Worm (Caenorhabditis elegans) whole organism, young adult: ENCODE data around the gene K10H10.7.
A peak's percentile ranks its signal among the peaks of the same experiment; 100 is the strongest.

Source experiments
- F10E7.11 ChIP-seq: sonication (generic microtip); optimal IDR thresholded peaks from 2 replicates; lab custom pipeline; 2017; ENCODE audit warnings: mild to moderate bottlenecking, missing genetic modification characterization, moderate library complexity, missing compliant biosample characterization
- F33H1.4 ChIP-seq: fragments of 200-800 bp; sonication (Bioruptor generic); IDR thresholded peaks from 2 replicates; pipeline ENCODE4 v1.3.6; 2022; ENCODE audit warnings: missing genetic modification reagents, missing genetic modification characterization, missing compliant biosample characterization
- F49E8.2 ChIP-seq: sonication (generic microtip); optimal IDR thresholded peaks from 3 replicates; lab custom pipeline; 2017; ENCODE audit warnings: missing genetic modification characterization, mild to moderate bottlenecking, missing compliant biosample characterization, antibody characterized with exemption, moderate library complexity; ENCODE audit not compliant: insufficient read depth
- F55B11.4 ChIP-seq: sonication (generic microtip); optimal IDR thresholded peaks from 2 replicates; lab custom pipeline; 2016; ENCODE audit warnings: missing compliant biosample characterization, missing genetic modification characterization, borderline replicate concordance; ENCODE audit not compliant: insufficient read depth
- F57A8.1 ChIP-seq: fragments of 200-800 bp; sonication (Bioruptor generic); optimal IDR thresholded peaks from 2 replicates; lab custom pipeline; 2018; ENCODE audit warnings: mild to moderate bottlenecking, missing genetic modification characterization, moderate library complexity, missing compliant biosample characterization
- Y53F4B.3 ChIP-seq: fragments of 200-800 bp; sonication (Bioruptor generic); IDR thresholded peaks from 2 replicates; pipeline ENCODE4 v1.3.6; 2022; ENCODE audit warnings: missing genetic modification reagents, missing genetic modification characterization, missing compliant biosample characterization
- Y56A3A.18 ChIP-seq: fragments of 200-800 bp; sonication (Bioruptor generic); IDR thresholded peaks from 2 replicates; pipeline ENCODE4 v1.3.6; 2022; ENCODE audit warnings: missing genetic modification reagents, missing genetic modification characterization, missing compliant biosample characterization
- Y67H2A.10 ChIP-seq: fragments of 200-800 bp; sonication (Bioruptor generic); conservative IDR thresholded peaks from 2 replicates; pipeline ENCODE4 v1.3.6; 2022; ENCODE audit warnings: missing genetic modification reagents, missing genetic modification characterization, missing compliant biosample characterization
- Y79H2A.3 ChIP-seq: fragments of 200-800 bp; sonication (Bioruptor generic); conservative IDR thresholded peaks from 2 replicates; pipeline ENCODE4 v1.3.6; 2022; ENCODE audit warnings: missing genetic modification reagents, missing genetic modification characterization, missing compliant biosample characterization
- ZK185.1 ChIP-seq: sonication (generic microtip); optimal IDR thresholded peaks from 2 replicates; lab custom pipeline; 2016; ENCODE audit warnings: mild to moderate bottlenecking, missing genetic modification characterization, missing compliant biosample characterization; ENCODE audit not compliant: poor library complexity, severe bottlenecking
- akir-1 ChIP-seq: fragments of 200-800 bp; sonication (Bioruptor generic); optimal IDR thresholded peaks from 2 replicates; lab custom pipeline; 2018; ENCODE audit warnings: mild to moderate bottlenecking, missing genetic modification characterization, moderate library complexity, missing compliant biosample characterization
- ama-1 ChIP-seq, 3 experiments: fragments of 150-350 bp in 1 of 3; sonication (generic microtip) in 2 of 3; optimal IDR thresholded peaks; 2 replicates each; lab custom pipeline; 2014 to 2018; ENCODE audit warnings: missing biosample characterization in 2 of 3, missing genetic modification characterization in 2 of 3, missing genetic modification reagents in 2 of 3
- aptf-3 ChIP-seq: fragments of 200-800 bp; sonication (Bioruptor generic); IDR thresholded peaks from 2 replicates; pipeline ENCODE4 v1.3.6; 2022; ENCODE audit warnings: missing genetic modification characterization, missing compliant biosample characterization
- bed-1 ChIP-seq: fragments of 200-800 bp; sonication (Bioruptor generic); IDR thresholded peaks from 2 replicates; pipeline ENCODE4 v1.3.6; 2022; ENCODE audit warnings: missing genetic modification reagents, missing genetic modification characterization, missing compliant biosample characterization
- bed-2 ChIP-seq: fragments of 200-800 bp; sonication (Bioruptor generic); IDR thresholded peaks from 2 replicates; pipeline ENCODE4 v1.3.6; 2022; ENCODE audit warnings: missing genetic modification reagents, missing genetic modification characterization, missing compliant biosample characterization
- ccch-3 ChIP-seq: fragments of 200-800 bp; sonication (Bioruptor generic); optimal IDR thresholded peaks from 2 replicates; lab custom pipeline; 2018; ENCODE audit warnings: mild to moderate bottlenecking, missing genetic modification characterization, missing compliant biosample characterization
- ceh-27 ChIP-seq: fragments of 200-800 bp; sonication (Bioruptor generic); optimal IDR thresholded peaks from 2 replicates; lab custom pipeline; 2018; ENCODE audit warnings: mild to moderate bottlenecking, missing genetic modification characterization, moderate library complexity, missing compliant biosample characterization
- ceh-58 ChIP-seq: fragments of 200-800 bp; sonication (Bioruptor generic); IDR thresholded peaks from 2 replicates; pipeline ENCODE4 v1.3.6; 2022; ENCODE audit warnings: missing genetic modification characterization, missing compliant biosample characterization
- chd-7 ChIP-seq: sonication (generic microtip); optimal IDR thresholded peaks from 2 replicates; lab custom pipeline; 2016; ENCODE audit warnings: mild to moderate bottlenecking, missing genetic modification characterization, moderate library complexity, missing compliant biosample characterization
- dox-1 ChIP-seq: fragments of 200-800 bp; sonication (Bioruptor generic); IDR thresholded peaks from 2 replicates; pipeline ENCODE4 v1.3.6; 2022; ENCODE audit warnings: missing genetic modification reagents, missing genetic modification characterization, missing compliant biosample characterization
- egrh-3 ChIP-seq: fragments of 200-800 bp; sonication (Bioruptor generic); IDR thresholded peaks from 2 replicates; pipeline ENCODE4 v1.3.6; 2022; ENCODE audit warnings: missing genetic modification reagents, missing genetic modification characterization, missing compliant biosample characterization
- ekl-4 ChIP-seq: fragments of 200-800 bp; sonication (Bioruptor generic); IDR thresholded peaks from 2 replicates; pipeline ENCODE4 v1.3.6; 2022; ENCODE audit warnings: missing genetic modification reagents, missing genetic modification characterization, missing compliant biosample characterization
- ets-4 ChIP-seq: fragments of 200-800 bp; sonication (Bioruptor generic); optimal IDR thresholded peaks from 2 replicates; lab custom pipeline; 2018; ENCODE audit warnings: mild to moderate bottlenecking, missing genetic modification characterization, missing compliant biosample characterization
- gei-17 ChIP-seq: fragments of 200-800 bp; sonication (Bioruptor generic); optimal IDR thresholded peaks from 2 replicates; lab custom pipeline; 2018; ENCODE audit warnings: mild to moderate bottlenecking, missing genetic modification characterization, missing compliant biosample characterization
- him-1 ChIP-seq: sonication (generic microtip); optimal IDR thresholded peaks from 2 replicates; lab custom pipeline; 2016; ENCODE audit warnings: missing genotype, missing genetic modification reagents, missing genetic modification characterization, missing compliant biosample characterization
- hsf-1 ChIP-seq: fragments of 200-800 bp; sonication (Bioruptor generic); IDR thresholded peaks from 2 replicates; pipeline ENCODE4 v1.3.6; 2022; ENCODE audit warnings: missing genetic modification reagents, missing genetic modification characterization, missing compliant biosample characterization
- lin-26 ChIP-seq: fragments of 200-800 bp; sonication (Bioruptor generic); IDR thresholded peaks from 2 replicates; pipeline ENCODE4 v1.3.6; 2022; ENCODE audit warnings: missing genetic modification reagents, missing genetic modification characterization, missing compliant biosample characterization
- madf-6 ChIP-seq: fragments of 200-800 bp; sonication (Bioruptor generic); IDR thresholded peaks from 2 replicates; pipeline ENCODE4 v1.3.6; 2022; ENCODE audit warnings: missing genetic modification reagents, missing genetic modification characterization, missing compliant biosample characterization
- mcd-1 ChIP-seq: fragments of 200-800 bp; sonication (Bioruptor generic); IDR thresholded peaks from 2 replicates; pipeline ENCODE4 v1.3.6; 2022; ENCODE audit warnings: missing genetic modification reagents, missing genetic modification characterization, missing compliant biosample characterization
- mel-28 ChIP-seq: sonication (generic microtip); optimal IDR thresholded peaks from 2 replicates; lab custom pipeline; 2016; ENCODE audit warnings: borderline replicate concordance, mild to moderate bottlenecking, missing genetic modification characterization, missing compliant biosample characterization
- nhr-27 ChIP-seq: fragments of 200-800 bp; sonication (Bioruptor generic); optimal IDR thresholded peaks from 2 replicates; lab custom pipeline; 2018; ENCODE audit warnings: mild to moderate bottlenecking, missing genetic modification characterization, moderate library complexity, missing compliant biosample characterization
- pbrm-1 ChIP-seq: fragments of 200-800 bp; sonication (Bioruptor generic); IDR thresholded peaks from 2 replicates; pipeline ENCODE4 v1.3.6; 2022; ENCODE audit warnings: missing genetic modification reagents, missing genetic modification characterization, missing compliant biosample characterization
- rec-8 ChIP-seq, 2 experiments: sonication (generic microtip); optimal IDR thresholded peaks; 2 replicates each; lab custom pipeline; 2016; ENCODE audit warnings: mild to moderate bottlenecking in 2 of 2, missing genetic modification characterization in 2 of 2, missing genetic modification reagents in 2 of 2, missing genotype in 2 of 2, missing biosample characterization in 1 of 2, missing compliant biosample characterization in 1 of 2, moderate library complexity in 1 of 2
- rpc-1 ChIP-seq, 2 experiments: fragments of 150-350 bp in 1 of 2; sonication (generic microtip) in 1 of 2; optimal IDR thresholded peaks; 2 replicates each; lab custom pipeline; 2014 to 2018; ENCODE audit warnings: missing biosample characterization in 1 of 2, missing genetic modification characterization in 1 of 2, missing genetic modification reagents in 1 of 2, missing genotype in 1 of 2
- snpc-1.3 ChIP-seq: sonication (generic microtip); optimal IDR thresholded peaks from 2 replicates; lab custom pipeline; 2017; ENCODE audit warnings: missing genetic modification characterization, mild to moderate bottlenecking, missing compliant biosample characterization, antibody characterized with exemption, moderate library complexity, missing genotype, missing genetic modification reagents; ENCODE audit not compliant: insufficient read depth
- snpc-3.4 ChIP-seq: sonication (generic microtip); optimal IDR thresholded peaks from 2 replicates; lab custom pipeline; 2017; ENCODE audit warnings: missing genetic modification characterization, mild to moderate bottlenecking, missing compliant biosample characterization, antibody characterized with exemption, moderate library complexity, missing genotype, missing genetic modification reagents
- sptf-2 ChIP-seq: fragments of 200-800 bp; sonication (Bioruptor generic); optimal IDR thresholded peaks from 2 replicates; lab custom pipeline; 2018; ENCODE audit warnings: mild to moderate bottlenecking, missing genetic modification characterization, missing compliant biosample characterization
- tbp1 ChIP-seq: fragments of 200-800 bp; sonication (Bioruptor generic); optimal IDR thresholded peaks from 2 replicates; lab custom pipeline; 2018; ENCODE audit warnings: mild to moderate bottlenecking, missing genetic modification characterization, missing compliant biosample characterization
- zfh-2 ChIP-seq: fragments of 200-800 bp; sonication (Bioruptor generic); conservative IDR thresholded peaks from 2 replicates; pipeline ENCODE4 v1.3.6; 2022; ENCODE audit warnings: missing genetic modification reagents, missing genetic modification characterization, missing compliant biosample characterization
- zim-3 ChIP-seq: sonication (generic microtip); optimal IDR thresholded peaks from 2 replicates; lab custom pipeline; 2017; ENCODE audit warnings: mild to moderate bottlenecking, missing genetic modification characterization, moderate library complexity, missing compliant biosample characterization
- ztf-25 ChIP-seq: fragments of 200-800 bp; sonication (Bioruptor generic); IDR thresholded peaks from 2 replicates; pipeline ENCODE4 v1.3.6; 2022; ENCODE audit warnings: missing genetic modification reagents, missing genetic modification characterization, missing compliant biosample characterization
- ztf-3 ChIP-seq: fragments of 200-800 bp; sonication (Bioruptor generic); optimal IDR thresholded peaks from 2 replicates; lab custom pipeline; 2018; ENCODE audit warnings: mild to moderate bottlenecking, missing genetic modification characterization, missing compliant biosample characterization

The K10H10.7 gene

DNA sequence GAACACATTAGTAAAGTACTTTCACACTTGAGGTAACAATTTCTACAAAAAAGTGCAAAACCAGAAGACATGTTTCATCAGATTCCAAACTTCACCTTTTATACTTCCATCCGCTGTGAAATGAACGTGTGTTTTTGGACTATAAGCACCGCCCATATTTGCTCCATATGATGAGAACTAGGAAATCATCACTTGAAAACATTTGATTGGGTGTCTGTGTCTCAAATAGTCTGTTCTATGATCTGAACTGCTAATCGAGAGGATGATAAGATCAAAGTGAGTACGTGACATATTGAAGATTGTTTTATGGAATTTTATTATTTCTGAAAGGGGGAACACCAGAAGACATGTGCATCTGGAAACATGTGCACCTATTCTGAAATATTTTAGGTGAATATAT lies 12.1 kb downstream of the K10H10.7 start:
- TF ChIP-seq madf-6 (GFP tag; lab: Robert Waterston, UW) (no peak), lin-26 (0 out of 2 replicates have a peak, but pooled peaks have one; percentile 34)

ce11 chrII:14494464-14494863 lies 13.0 kb downstream of the K10H10.7 start:
- TF ChIP-seq F55B11.4 (no peak), nhr-27 (tag; lab: Kevin White, UChicago) (no peak), ceh-27 (GFP tag; lab: Kevin White, UChicago) (no peak), tbp1 (no peak), dox-1 (GFP tag; lab: Robert Waterston, UW) (no peak), ets-4 (GFP tag; lab: Kevin White, UChicago) (no peak), zfh-2 (no peak), sptf-2 (GFP tag; lab: Kevin White, UChicago) (no peak), him-1 (tag; lab: Kevin White, UChicago) (no peak), F57A8.1 (GFP tag; lab: Kevin White, UChicago) (no peak), rpc-1 (optimal IDR thresholded peaks at IDR 0.05; lab: Kevin White, UChicago) (no peak), rpc-1 (tag; optimal IDR thresholded peaks at IDR 0.05; lab: Kevin White, UChicago) (no peak), snpc-3.4 (tag; lab: Kevin White, UChicago) (no peak), Y56A3A.18 (GFP tag; lab: Robert Waterston, UW) (no peak), Y53F4B.3 (GFP tag; lab: Robert Waterston, UW) (no peak), bed-2 (no peak)

ce11 chrII:14494414-14494463 lies 13.2 kb downstream of the K10H10.7 start, which contains the start of gene cysl-2:
TSS of gene cysl-2 (minus strand) at chrII:14494451.
- TF ChIP-seq egrh-3 (GFP tag; lab: Robert Waterston, UW) (no peak), mcd-1 (GFP tag; lab: Robert Waterston, UW) (0 out of 2 replicates have a peak, but pooled peaks have one; percentile 3), gei-17 (GFP tag; lab: Kevin White, UChicago) (no peak), hsf-1 (GFP tag; lab: Robert Waterston, UW) (no peak), Y67H2A.10 (GFP tag; lab: Robert Waterston, UW) (no peak), ceh-58 (GFP tag; lab: Robert Waterston, UW) (no peak), pbrm-1 (GFP tag; lab: Robert Waterston, UW) (no peak)

ce11 chrII:14494014-14494413 lies 13.4 kb downstream of the K10H10.7 start:
- TF ChIP-seq zfh-2 (peak; percentile 52; the same call in 1 of the 2 replicates), akir-1 (GFP tag; lab: Kevin White, UChicago) (no peak), aptf-3 (GFP tag; lab: Robert Waterston, UW) (no peak), ama-1 (optimal IDR thresholded peaks at IDR 0.05; lab: Kevin White, UChicago) (peak; percentile 31), ama-1 (GFP tag; optimal IDR thresholded peaks at IDR 0.05; lab: Kevin White, UChicago) (no peak), Y79H2A.3 (no peak), chd-7 (tag; lab: Kevin White, UChicago) (peak; percentile 18), ztf-3 (no peak), egrh-3 (GFP tag; lab: Robert Waterston, UW) (no peak), mel-28 (tag; lab: Kevin White, UChicago) (no peak), snpc-1.3 (no peak), ccch-3 (GFP tag; lab: Kevin White, UChicago) (no peak), zim-3 (tag; lab: Kevin White, UChicago) (no peak), F10E7.11 (tag; lab: Kevin White, UChicago) (no peak), ceh-58 (GFP tag; lab: Robert Waterston, UW) (no peak), ekl-4 (GFP tag; lab: Robert Waterston, UW) (0 out of 2 replicates have a peak, but pooled peaks have one; percentile 11), F49E8.2 (tag; lab: Kevin White, UChicago) (no peak), ZK185.1 (tag; lab: Kevin White, UChicago) (no peak), gei-17 (GFP tag; lab: Kevin White, UChicago) (no peak), Y53F4B.3 (GFP tag; lab: Robert Waterston, UW) (no peak), rec-8 (tag; optimal IDR thresholded peaks at IDR 0.05; lab: Kevin White, UChicago) (no peak), mcd-1 (GFP tag; lab: Robert Waterston, UW) (0 out of 2 replicates have a peak, but pooled peaks have one; percentile 12), bed-1 (GFP tag; lab: Robert Waterston, UW) (no peak), Y67H2A.10 (GFP tag; lab: Robert Waterston, UW) (no peak), ztf-25 (no peak), F33H1.4 (GFP tag; lab: Robert Waterston, UW) (no peak), lin-26 (peak; percentile 57; the same call in 1 of the 2 replicates)
